Fruit fly (Drosophila melanogaster) whole organism, larva: ENCODE results near the gene Rcd7.

Experiments used
- noc ChIP-seq: fragments of 200-800 bp; sonication (Bioruptor generic); optimal IDR thresholded peaks from 3 replicates; lab custom pipeline; 2019; ENCODE audit warnings: missing biosample characterization, mild to moderate bottlenecking, missing genetic modification characterization, moderate library complexity

Rcd7 gene

dm6 chr3L:19564905-19565700 lies 20.2 kb downstream of the Rcd7 start:
- TF ChIP-seq noc, result no peak

- no peak for TF ChIP-seq noc
Measured at dm6 chr3L:19566127-19566526, 21.2 kb downstream of the Rcd7 start.

dm6 chr3L:19568999-19569398 lies 24.1 kb downstream of the Rcd7 start:
- TF ChIP-seq noc, result no peak

- no peak for TF ChIP-seq noc
Measured at dm6 chr3L:19569407-19569806, 24.5 kb downstream of the Rcd7 start.

dm6 chr3L:19574452-19574851 lies 29.5 kb downstream of the Rcd7 start:
- TF ChIP-seq noc, result no peak

dm6 chr3L:19575650-19576049 lies 30.7 kb downstream of the Rcd7 start:
- TF ChIP-seq noc, result no peak

- TF ChIP-seq noc, result no peak
Measured at dm6 chr3L:19579346-19579745, 34.4 kb downstream of the Rcd7 start.

dm6 chr3L:19580709-19581227 lies 35.9 kb downstream of the Rcd7 start:
- no peak for TF ChIP-seq noc

dm6 chr3L:19584369-19584915 lies 39.5 kb downstream of the Rcd7 start, which contains the start of gene Shal:
Gene Shal, minus strand, starts transcription at chr3L:19584568.
- no peak for TF ChIP-seq noc

- no peak for TF ChIP-seq noc
Measured at dm6 chr3L:19585979-19586378, 41.1 kb downstream of the Rcd7 start, which contains the start of the genes CG9231 and CG9330. Gene CG9231, minus strand, starts transcription at chr3L:19586003. Gene CG9330, plus strand, starts transcription at chr3L:19586253.

- TF ChIP-seq noc, result peak; percentile 100
Measured at dm6 chr3L:19590422-19590821, 45.5 kb downstream of the Rcd7 start, which contains the start of gene CG14100. Gene CG14100, minus strand, starts transcription at chr3L:19590524.
